Fruit fly (Drosophila melanogaster) whole organism: ENCODE data around the gene lin-52.

ENCODE experiments used
- CG8478 ChIP-seq: fragments of >200 bp; optimal IDR thresholded peaks from 2 replicates; lab custom pipeline; 2018; ENCODE audit warnings: inconsistent platforms
- EcR ChIP-seq, 2 experiments: fragments of >200 bp; optimal IDR thresholded peaks; 2 replicates each; lab custom pipeline; 2017; ENCODE audit warnings: missing biosample characterization in 2 of 2, missing genetic modification characterization in 2 of 2, missing genetic modification reagents in 2 of 2
- pan ChIP-seq: fragments of >200 bp; optimal IDR thresholded peaks from 2 replicates; lab custom pipeline; 2017
- psq ChIP-seq: fragments of >200 bp; optimal IDR thresholded peaks from 2 replicates; lab custom pipeline; 2017
- usp ChIP-seq: fragments of >200 bp; optimal IDR thresholded peaks from 2 replicates; lab custom pipeline; 2017; ENCODE audit warnings: missing biosample characterization, missing genetic modification characterization, mixed read lengths

- TF ChIP-seq pan (lab: Kevin White, UChicago) (no peak), psq (lab: Kevin White, UChicago) (no peak), CG8478 (lab: Kevin White, UChicago) (no peak), usp (no peak), EcR (GFP tag; optimal IDR thresholded peaks at IDR 0.05; lab: Kevin White, UChicago) (no peak)
Observed at dm6 chrX:5718476-5719012, 36.2 kb downstream of the lin-52 start.
